Worm (Caenorhabditis elegans): Measurements from ENCODE around the gene F56B3.4.

Gene F56B3.4

ce11 chrIV:828427-828826 is 34.4 kb upstream of the F56B3.4 start:
- TF ChIP-seq mab-5 (tag; optimal IDR thresholded peaks at IDR 0.05) = no peak
- no peak for TF ChIP-seq blmp-1 (tag; optimal IDR thresholded peaks at IDR 0.05)
- no peak for TF ChIP-seq snpc-4 (tag; optimal IDR thresholded peaks at IDR 0.05)
- no peak for TF ChIP-seq ceh-83 (GFP tag; optimal IDR thresholded peaks at IDR 0.05)
- TF ChIP-seq M03D4.4 (tag; optimal IDR thresholded peaks at IDR 0.05) = no peak
- TF ChIP-seq lin-13 (tag; optimal IDR thresholded peaks at IDR 0.05) = peak; percentile 19
- no peak for TF ChIP-seq elt-1 (tag; optimal IDR thresholded peaks at IDR 0.05; ENCODE audit: borderline replicate concordance, insufficient read depth)
- peak; percentile 71 for TF ChIP-seq ceh-39 (tag; optimal IDR thresholded peaks at IDR 0.05)
- peak; percentile 82 for TF ChIP-seq ces-1 (GFP tag; optimal IDR thresholded peaks at IDR 0.05)
- peak; percentile 48 for TF ChIP-seq ham-2 (GFP tag; optimal IDR thresholded peaks at IDR 0.05)
- peak; percentile 9 for TF ChIP-seq drap-1 (GFP tag; optimal IDR thresholded peaks at IDR 0.05)
- TF ChIP-seq lsy-2 (tag; optimal IDR thresholded peaks at IDR 0.05) = peak; percentile 65
- TF ChIP-seq unc-120 (tag; optimal IDR thresholded peaks at IDR 0.05; ENCODE audit: poor library complexity, severe bottlenecking) = peak; percentile 10
- no peak for TF ChIP-seq tbx-8 (GFP tag; optimal IDR thresholded peaks at IDR 0.05)
- peak; percentile 65 for TF ChIP-seq mep-1 (tag; optimal IDR thresholded peaks at IDR 0.05)
- peak; percentile 55 for TF ChIP-seq pha-4 (tag; optimal IDR thresholded peaks at IDR 0.05)
- TF ChIP-seq hlh-1 (tag; optimal IDR thresholded peaks at IDR 0.05) = peak; percentile 33
- no peak for TF ChIP-seq elt-3 (tag; optimal IDR thresholded peaks at IDR 0.05)
- peak; percentile 11 for TF ChIP-seq nhr-237 (tag; optimal IDR thresholded peaks at IDR 0.05)
- TF ChIP-seq unc-62 (GFP tag; optimal IDR thresholded peaks at IDR 0.05) = peak; percentile 12
- TF ChIP-seq lin-32 (GFP tag; optimal IDR thresholded peaks at IDR 0.05) = no peak
- no peak for TF ChIP-seq nhr-28 (tag; optimal IDR thresholded peaks at IDR 0.05)

ce11 chrIV:826145-826544 is 32.1 kb upstream of the F56B3.4 start:
- TF ChIP-seq nhr-28 (tag; optimal IDR thresholded peaks at IDR 0.05) (no peak), ham-2 (GFP tag; optimal IDR thresholded peaks at IDR 0.05) (no peak), ces-1 (GFP tag; optimal IDR thresholded peaks at IDR 0.05) (no peak), mls-2 (tag; optimal IDR thresholded peaks at IDR 0.05) (no peak), ceh-39 (tag; optimal IDR thresholded peaks at IDR 0.05) (no peak), flh-1 (GFP tag; optimal IDR thresholded peaks at IDR 0.05) (no peak), unc-62 (GFP tag; optimal IDR thresholded peaks at IDR 0.05) (no peak)

- TF ChIP-seq ceh-83 (GFP tag; optimal IDR thresholded peaks at IDR 0.05) = no peak
- no peak for TF ChIP-seq pha-4 (tag; optimal IDR thresholded peaks at IDR 0.05)
- no peak for TF ChIP-seq elt-3 (tag; optimal IDR thresholded peaks at IDR 0.05)
- no peak for TF ChIP-seq nhr-28 (tag; optimal IDR thresholded peaks at IDR 0.05)
- no peak for TF ChIP-seq M03D4.4 (tag; optimal IDR thresholded peaks at IDR 0.05)
- no peak for TF ChIP-seq nhr-12 (tag; optimal IDR thresholded peaks at IDR 0.05)
- no peak for TF ChIP-seq blmp-1 (tag; optimal IDR thresholded peaks at IDR 0.05)
These were observed 30.8 kb upstream of the F56B3.4 start, which contains the start of gene zipt-15 for ce11 chrIV:824854-825253. Gene zipt-15 (minus strand): TSS chrIV:824954.

- TF ChIP-seq nhr-76 (tag; optimal IDR thresholded peaks at IDR 0.05) (no peak), cnd-1 (tag; optimal IDR thresholded peaks at IDR 0.05) (no peak), ceh-43 (GFP tag; optimal IDR thresholded peaks at IDR 0.05) (no peak), ceh-83 (GFP tag; optimal IDR thresholded peaks at IDR 0.05) (no peak), bed-3 (GFP tag; optimal IDR thresholded peaks at IDR 0.05) (no peak), elt-3 (tag; optimal IDR thresholded peaks at IDR 0.05) (no peak), drap-1 (GFP tag; optimal IDR thresholded peaks at IDR 0.05) (no peak), lin-32 (GFP tag; optimal IDR thresholded peaks at IDR 0.05) (no peak), unc-39 (tag; optimal IDR thresholded peaks at IDR 0.05) (no peak), mls-2 (tag; optimal IDR thresholded peaks at IDR 0.05) (no peak), lin-13 (tag; optimal IDR thresholded peaks at IDR 0.05) (no peak), blmp-1 (tag; optimal IDR thresholded peaks at IDR 0.05) (no peak), ham-2 (GFP tag; optimal IDR thresholded peaks at IDR 0.05) (no peak), M03D4.4 (tag; optimal IDR thresholded peaks at IDR 0.05) (no peak)
These were observed 23.8 kb upstream of the F56B3.4 start for ce11 chrIV:817879-818278.

- TF ChIP-seq lsy-2 (tag; optimal IDR thresholded peaks at IDR 0.05) (no peak), ham-2 (GFP tag; optimal IDR thresholded peaks at IDR 0.05) (no peak), mep-1 (tag; optimal IDR thresholded peaks at IDR 0.05) (no peak), pha-4 (tag; optimal IDR thresholded peaks at IDR 0.05) (no peak), flh-1 (GFP tag; optimal IDR thresholded peaks at IDR 0.05) (no peak), unc-120 (tag; optimal IDR thresholded peaks at IDR 0.05; ENCODE audit: poor library complexity, severe bottlenecking) (no peak)
These were observed 13.0 kb upstream of the F56B3.4 start, which contains the start of gene Y55F3BL.6 for ce11 chrIV:807027-807516. Gene Y55F3BL.6 (minus strand): TSS chrIV:807077.
